Worm (Caenorhabditis elegans) whole organism, late embryonic: ENCODE data around the gene R160.13.

Experiments used
- C38D4.7 ChIP-seq: fragments of 200-800 bp; sonication (Bioruptor generic); optimal IDR thresholded peaks from 2 replicates; lab custom pipeline; 2018; ENCODE audit warnings: mild to moderate bottlenecking, missing genetic modification characterization, moderate library complexity, missing compliant biosample characterization
- F13H6.1 ChIP-seq: sonication (generic microtip); optimal IDR thresholded peaks from 2 replicates; lab custom pipeline; 2016; ENCODE audit warnings: missing genetic modification characterization, missing compliant biosample characterization
- Y22D7AL.16 ChIP-seq: sonication (generic microtip); optimal IDR thresholded peaks from 2 replicates; lab custom pipeline; 2016; ENCODE audit warnings: missing genetic modification characterization, missing compliant biosample characterization
- ahr-1 ChIP-seq: sonication (generic microtip); optimal IDR thresholded peaks from 2 replicates; lab custom pipeline; 2016; ENCODE audit warnings: missing genetic modification characterization, missing compliant biosample characterization
- ceh-18 ChIP-seq: sonication (generic microtip); optimal IDR thresholded peaks from 2 replicates; lab custom pipeline; 2016; ENCODE audit warnings: missing genetic modification characterization, missing compliant biosample characterization
- ceh-2 ChIP-seq: sonication (generic microtip); optimal IDR thresholded peaks from 2 replicates; lab custom pipeline; 2016; ENCODE audit warnings: missing genotype, missing genetic modification characterization, missing compliant biosample characterization
- ceh-24 ChIP-seq: sonication (generic microtip); optimal IDR thresholded peaks from 2 replicates; lab custom pipeline; 2016; ENCODE audit warnings: mild to moderate bottlenecking, missing genetic modification characterization, missing compliant biosample characterization
- ceh-45 ChIP-seq: fragments of 200-800 bp; sonication (Bioruptor generic); IDR thresholded peaks from 2 replicates; pipeline ENCODE4 v1.3.6; 2022; ENCODE audit warnings: missing genetic modification reagents, missing genetic modification characterization, missing compliant biosample characterization
- ceh-9 ChIP-seq: sonication (generic microtip); optimal IDR thresholded peaks from 2 replicates; lab custom pipeline; 2016; ENCODE audit warnings: mild to moderate bottlenecking, missing genetic modification characterization, inconsistent platforms, missing compliant biosample characterization
- dve-1 ChIP-seq: sonication (generic microtip); optimal IDR thresholded peaks from 2 replicates; lab custom pipeline; 2017; ENCODE audit warnings: antibody characterized with exemption, mild to moderate bottlenecking, missing genetic modification characterization, missing compliant biosample characterization
- eyg-1 ChIP-seq: sonication (generic microtip); optimal IDR thresholded peaks from 2 replicates; lab custom pipeline; 2016; ENCODE audit warnings: missing genotype, missing genetic modification characterization, missing compliant biosample characterization
- fkh-10 ChIP-seq: fragments of 150-350 bp; optimal IDR thresholded peaks from 2 replicates; lab custom pipeline; 2014; ENCODE audit warnings: missing biosample characterization, missing genetic modification reagents, missing genetic modification characterization
- fkh-6 ChIP-seq: sonication (generic microtip); optimal IDR thresholded peaks from 2 replicates; lab custom pipeline; 2016; ENCODE audit warnings: missing genetic modification characterization, missing compliant biosample characterization
- gmeb-2 ChIP-seq: sonication (generic microtip); optimal IDR thresholded peaks from 2 replicates; lab custom pipeline; 2016; ENCODE audit warnings: missing genetic modification characterization, inconsistent platforms, missing compliant biosample characterization
- hlh-13 ChIP-seq: fragments of 200-800 bp; sonication (Bioruptor generic); optimal IDR thresholded peaks from 2 replicates; lab custom pipeline; 2018; ENCODE audit warnings: mild to moderate bottlenecking, missing genetic modification characterization, missing compliant biosample characterization
- hlh-15 ChIP-seq: sonication (generic microtip); optimal IDR thresholded peaks from 2 replicates; lab custom pipeline; 2016; ENCODE audit warnings: missing genetic modification characterization, missing compliant biosample characterization
- hlh-30 ChIP-seq: sonication (generic microtip); optimal IDR thresholded peaks from 2 replicates; lab custom pipeline; 2017; ENCODE audit warnings: antibody characterized with exemption, missing genetic modification characterization, missing compliant biosample characterization; ENCODE audit not compliant: insufficient read depth
- hlh-8 ChIP-seq: sonication (generic microtip); optimal IDR thresholded peaks from 2 replicates; lab custom pipeline; 2016; ENCODE audit warnings: missing genotype, missing genetic modification characterization, missing compliant biosample characterization
- lim-6 ChIP-seq: sonication (generic microtip); optimal IDR thresholded peaks from 2 replicates; lab custom pipeline; 2016; ENCODE audit warnings: missing genetic modification characterization, missing compliant biosample characterization
- mec-3 ChIP-seq: sonication (generic microtip); optimal IDR thresholded peaks from 2 replicates; lab custom pipeline; 2016; ENCODE audit warnings: borderline replicate concordance, missing genetic modification characterization, missing compliant biosample characterization
- nhr-232 ChIP-seq: sonication (generic microtip); optimal IDR thresholded peaks from 2 replicates; lab custom pipeline; 2016; ENCODE audit warnings: missing genetic modification characterization, missing compliant biosample characterization
- npax-4 ChIP-seq: sonication (generic microtip); optimal IDR thresholded peaks from 2 replicates; lab custom pipeline; 2016; ENCODE audit warnings: missing genetic modification characterization, missing compliant biosample characterization
- pag-3 ChIP-seq: sonication (generic microtip); optimal IDR thresholded peaks from 2 replicates; lab custom pipeline; 2016; ENCODE audit warnings: missing compliant biosample characterization, missing genetic modification characterization, borderline replicate concordance
- pat-9 ChIP-seq: fragments of 200-800 bp; sonication (Bioruptor generic); optimal IDR thresholded peaks from 2 replicates; lab custom pipeline; 2018; ENCODE audit warnings: mild to moderate bottlenecking, missing genetic modification characterization, moderate library complexity, missing compliant biosample characterization
- pha-2 ChIP-seq: sonication (generic microtip); optimal IDR thresholded peaks from 2 replicates; lab custom pipeline; 2017; ENCODE audit warnings: mild to moderate bottlenecking, missing genetic modification characterization, missing compliant biosample characterization
- pha-4 ChIP-seq: fragments of 150-350 bp; optimal IDR thresholded peaks from 2 replicates; lab custom pipeline; 2018; ENCODE audit warnings: missing biosample characterization, missing genetic modification reagents, missing genetic modification characterization
- rnt-1 ChIP-seq: sonication (generic microtip); optimal IDR thresholded peaks from 2 replicates; lab custom pipeline; 2016; ENCODE audit warnings: missing genetic modification characterization, missing compliant biosample characterization
- sdc-2 ChIP-seq: sonication (generic microtip); optimal IDR thresholded peaks from 2 replicates; lab custom pipeline; 2016; ENCODE audit warnings: missing genotype, missing genetic modification characterization, missing compliant biosample characterization
- syd-9 ChIP-seq: sonication (generic microtip); optimal IDR thresholded peaks from 2 replicates; lab custom pipeline; 2016; ENCODE audit warnings: mild to moderate bottlenecking, missing genetic modification characterization, moderate library complexity, missing compliant biosample characterization
- tbx-7 ChIP-seq: sonication (generic microtip); optimal IDR thresholded peaks from 2 replicates; lab custom pipeline; 2016; ENCODE audit warnings: missing genotype, missing genetic modification characterization, missing compliant biosample characterization
- ttx-3 ChIP-seq: sonication (generic microtip); optimal IDR thresholded peaks from 2 replicates; lab custom pipeline; 2016; ENCODE audit warnings: missing genetic modification reagents, missing genetic modification characterization, missing compliant biosample characterization
- unc-3 ChIP-seq, 2 experiments: fragments of 200-800 bp in 1 of 2; sonication (Bioruptor generic) in 1 of 2; sonication (generic microtip) in 1 of 2; conservative IDR thresholded peaks in 1 of 2; optimal IDR thresholded peaks in 1 of 2; 2 replicates each; pipeline versions ENCODE4 v1.3.6 to Lab custom; 2016 to 2022; ENCODE audit warnings: missing compliant biosample characterization in 2 of 2, missing genetic modification characterization in 2 of 2, missing genetic modification reagents in 1 of 2
- unc-86 ChIP-seq: sonication (generic microtip); optimal IDR thresholded peaks from 2 replicates; lab custom pipeline; 2016; ENCODE audit warnings: missing genetic modification characterization, missing compliant biosample characterization

Gene R160.13

DNA sequence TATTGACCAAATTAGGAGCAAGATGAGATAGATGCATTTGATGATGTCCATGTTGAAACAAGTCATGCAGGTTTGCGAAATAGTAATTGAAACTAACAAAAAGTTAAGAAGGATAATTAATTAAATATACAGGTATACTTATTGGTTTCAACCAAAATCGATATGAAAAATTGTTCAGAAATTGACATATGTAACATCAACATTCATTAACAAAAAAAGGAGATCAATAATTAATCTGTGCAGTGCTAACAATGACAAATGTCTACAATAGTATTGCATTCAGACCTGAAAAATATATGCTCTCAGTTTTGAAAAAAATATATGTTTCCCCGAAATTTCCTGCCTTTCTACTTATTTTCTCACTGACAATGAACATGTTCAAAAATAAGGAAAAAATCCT lies 2.5 kb downstream of the R160.13 start, which contains the start of gene R160.4:
Gene R160.4, minus strand, starts transcription at position 101 of the 400 bp plus-strand sequence.
- TF ChIP-seq unc-86 (tag; lab: Kevin White, UChicago) (no peak), hlh-13 (GFP tag; lab: Kevin White, UChicago) (no peak), fkh-10 (GFP tag; lab: Kevin White, UChicago) (no peak), mec-3 (tag; lab: Kevin White, UChicago) (no peak)
- TF ChIP-seq, all 69 proteins: peak for 0

DNA sequence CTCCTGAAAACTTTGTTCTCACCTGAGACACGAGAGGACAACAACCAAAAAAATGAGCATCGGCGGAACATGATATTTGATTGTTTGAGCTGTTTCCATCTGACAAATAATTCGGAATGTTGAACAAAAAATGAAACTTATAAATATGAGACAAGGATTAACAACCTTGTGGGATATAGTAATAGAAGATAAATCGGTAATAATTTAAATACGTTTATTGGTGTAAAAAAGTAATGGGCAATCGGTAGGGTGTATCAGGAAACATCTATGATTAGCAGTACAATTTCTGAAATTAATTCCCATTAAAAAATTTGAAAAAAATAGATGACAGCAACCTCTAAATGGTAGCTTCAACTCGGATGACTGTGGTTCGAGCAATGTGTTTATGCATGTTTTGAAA lies 3.9 kb downstream of the R160.13 start, which contains the start of gene R160.10:
Gene R160.10, minus strand, starts transcription at position 101 of the 400 bp plus-strand sequence.
- TF ChIP-seq C38D4.7 (GFP tag; lab: Kevin White, UChicago), result no peak
- no peak for TF ChIP-seq unc-3 (GFP tag; conservative IDR thresholded peaks at IDR 0.05; lab: Robert Waterston, UW)
- no peak for TF ChIP-seq unc-3 (tag; optimal IDR thresholded peaks at IDR 0.05; lab: Kevin White, UChicago)
- no peak for TF ChIP-seq lim-6 (tag; lab: Kevin White, UChicago)
- TF ChIP-seq Y22D7AL.16 (tag; lab: Kevin White, UChicago), result no peak
- TF ChIP-seq npax-4, result no peak

DNA sequence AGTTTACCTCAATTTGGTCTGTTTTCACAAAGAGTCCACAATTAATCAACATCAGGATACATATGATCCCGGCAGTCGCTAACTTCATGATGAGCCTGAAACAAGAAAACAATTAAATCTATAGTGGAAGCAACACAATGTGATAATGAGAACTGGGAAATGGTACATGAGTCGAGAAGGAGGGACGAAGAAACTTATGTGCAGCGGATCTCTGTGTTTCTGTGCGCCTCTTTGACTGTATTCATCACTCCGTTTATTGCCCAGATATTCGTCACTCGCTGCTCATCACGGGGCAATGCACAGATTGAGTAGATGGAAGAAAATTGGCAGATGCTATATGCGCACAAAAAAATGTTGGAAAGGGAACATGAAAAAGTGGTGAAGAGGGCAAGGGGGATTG lies 5.1 kb downstream of the R160.13 start, which contains the start of gene R160.3:
Gene R160.3, minus strand, starts transcription at position 101 of the 400 bp plus-strand sequence.
- no peak for TF ChIP-seq mec-3 (tag; lab: Kevin White, UChicago)
- TF ChIP-seq, all 69 proteins: peak for 0

DNA sequence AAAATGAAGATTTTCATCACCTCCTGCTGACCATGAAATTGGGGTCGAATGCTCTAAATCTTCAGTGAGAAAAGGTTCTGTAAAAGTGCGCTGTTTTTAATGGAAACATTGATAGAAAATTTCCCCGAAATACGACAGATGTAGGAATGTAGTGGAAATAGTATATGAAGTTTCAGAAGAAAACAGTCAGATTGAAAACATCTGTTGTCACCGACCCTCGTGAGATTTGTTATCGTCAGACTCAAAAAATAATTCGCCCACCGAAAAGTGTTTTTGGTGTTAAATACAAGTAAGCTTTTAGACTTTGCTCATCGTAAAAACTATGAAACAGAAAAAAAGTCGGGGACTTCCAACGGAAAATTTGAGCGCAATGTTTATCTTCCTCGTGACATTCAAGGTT lies 6.4 kb downstream of the R160.13 start, which contains the start of gene F14H12.8:
Gene F14H12.8, minus strand, starts transcription at position 101 of the 400 bp plus-strand sequence.
- TF ChIP-seq pha-4 (tag; lab: Kevin White, UChicago), result no peak
- no peak for TF ChIP-seq F13H6.1 (tag; lab: Kevin White, UChicago)
- no peak for TF ChIP-seq pat-9 (tag; lab: Kevin White, UChicago)
- no peak for TF ChIP-seq ceh-18 (tag; lab: Kevin White, UChicago)
- TF ChIP-seq sdc-2 (tag; lab: Kevin White, UChicago), result no peak
- TF ChIP-seq tbx-7 (tag; lab: Kevin White, UChicago), result no peak
- no peak for TF ChIP-seq fkh-6
- no peak for TF ChIP-seq pha-2 (tag; lab: Kevin White, UChicago)
- no peak for TF ChIP-seq ceh-24 (tag; lab: Kevin White, UChicago)

DNA sequence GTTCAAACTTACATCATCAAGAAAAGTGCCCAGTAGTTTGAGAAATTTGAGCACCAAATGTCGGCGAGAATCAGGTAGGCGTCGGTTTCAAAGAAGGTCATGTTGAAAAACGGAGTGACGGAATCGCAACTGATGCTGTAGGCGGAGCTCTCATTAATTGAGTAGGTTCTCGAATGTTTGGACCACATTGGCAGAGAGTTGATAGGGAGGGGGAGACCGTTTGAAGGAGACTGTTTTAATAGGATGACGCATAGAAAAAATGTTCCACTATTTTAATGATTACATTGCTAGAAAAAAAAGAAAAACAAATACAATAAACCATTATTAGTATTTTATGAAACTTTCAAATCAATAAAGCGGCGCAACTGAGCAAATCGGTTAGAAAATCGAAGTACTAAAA lies 8.1 kb downstream of the R160.13 start, which contains the start of gene F14H12.17:
Gene F14H12.17, minus strand, starts transcription at position 101 of the 400 bp plus-strand sequence.
- TF ChIP-seq pag-3 (tag; lab: Kevin White, UChicago), result no peak
- TF ChIP-seq hlh-30 (tag; lab: Kevin White, UChicago), result no peak
- no peak for TF ChIP-seq ceh-45
- TF ChIP-seq hlh-15, result no peak
- TF ChIP-seq hlh-8 (tag; lab: Kevin White, UChicago), result no peak
- TF ChIP-seq gmeb-2 (tag; lab: Kevin White, UChicago), result no peak
- no peak for TF ChIP-seq npax-4
- no peak for TF ChIP-seq unc-3 (GFP tag; conservative IDR thresholded peaks at IDR 0.05; lab: Robert Waterston, UW)
- no peak for TF ChIP-seq unc-3 (tag; optimal IDR thresholded peaks at IDR 0.05; lab: Kevin White, UChicago)
- TF ChIP-seq ceh-18 (tag; lab: Kevin White, UChicago), result no peak
- no peak for TF ChIP-seq syd-9 (tag; lab: Kevin White, UChicago)
- no peak for TF ChIP-seq nhr-232 (tag; lab: Kevin White, UChicago)
- no peak for TF ChIP-seq rnt-1 (tag; lab: Kevin White, UChicago)
- TF ChIP-seq ahr-1, result no peak

DNA sequence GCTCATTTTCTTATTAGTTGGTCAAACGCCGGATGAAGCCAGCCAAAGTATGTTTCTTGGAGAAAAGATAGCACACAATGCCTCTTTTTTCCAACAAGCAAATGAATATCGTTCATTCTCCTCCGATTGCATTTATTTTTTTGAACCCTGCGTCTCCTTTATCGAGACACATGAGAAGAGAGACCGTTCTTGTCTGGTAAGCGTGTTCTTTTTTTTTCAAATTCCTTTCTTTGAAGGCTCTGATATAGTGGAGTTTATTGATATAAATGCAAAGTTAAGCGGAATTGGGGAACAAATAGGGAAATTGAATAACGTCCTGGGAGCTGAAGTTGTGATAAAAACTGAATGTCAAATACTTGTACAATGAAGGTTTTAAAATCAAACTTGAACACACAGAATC lies 8.8 kb downstream of the R160.13 start, which contains the start of gene F14H12.7:
Gene F14H12.7, minus strand, starts transcription at position 101 of the 400 bp plus-strand sequence.
- TF ChIP-seq hlh-15 (no peak), ceh-9 (tag; lab: Kevin White, UChicago) (no peak), eyg-1 (tag; lab: Kevin White, UChicago) (no peak), ceh-45 (no peak), fkh-6 (no peak), ttx-3 (no peak), unc-3 (GFP tag; conservative IDR thresholded peaks at IDR 0.05; lab: Robert Waterston, UW) (no peak), unc-3 (tag; optimal IDR thresholded peaks at IDR 0.05; lab: Kevin White, UChicago) (no peak), dve-1 (tag; lab: Kevin White, UChicago) (no peak), hlh-8 (tag; lab: Kevin White, UChicago) (no peak), ceh-2 (no peak)
